Fruit fly (Drosophila melanogaster) whole organism, wandering third instar larva: Measurements from ENCODE around the gene Targ1.

Source experiments
- Dfd ChIP-seq: fragments of >200 bp; optimal IDR thresholded peaks from 2 replicates; lab custom pipeline; 2017; ENCODE audit warnings: missing biosample characterization, missing genetic modification characterization
- Hr78 ChIP-seq: fragments of >200 bp; optimal IDR thresholded peaks from 2 replicates; lab custom pipeline; 2017; ENCODE audit warnings: missing biosample characterization, missing genetic modification characterization
- Mio ChIP-seq: sonication (Bioruptor generic); optimal IDR thresholded peaks from 2 replicates; lab custom pipeline; 2016; ENCODE audit warnings: missing biosample characterization, missing genetic modification characterization
- OdsH ChIP-seq: fragments of 200-800 bp; sonication (Bioruptor generic); optimal IDR thresholded peaks from 2 replicates; lab custom pipeline; 2016; ENCODE audit warnings: missing biosample characterization, mild to moderate bottlenecking, missing genetic modification characterization
- dmrt93B ChIP-seq: fragments of 200-800 bp; sonication (Bioruptor generic); optimal IDR thresholded peaks from 2 replicates; lab custom pipeline; 2018; ENCODE audit warnings: missing biosample characterization, mild to moderate bottlenecking, missing genetic modification characterization
- sv ChIP-seq: fragments of 200-800 bp; sonication (Bioruptor generic); optimal IDR thresholded peaks from 3 replicates; lab custom pipeline; 2016; ENCODE audit warnings: missing biosample characterization, missing genetic modification characterization
- usp ChIP-seq: fragments of >200 bp; optimal IDR thresholded peaks from 2 replicates; lab custom pipeline; 2017; ENCODE audit warnings: missing biosample characterization, missing genetic modification characterization

DNA sequence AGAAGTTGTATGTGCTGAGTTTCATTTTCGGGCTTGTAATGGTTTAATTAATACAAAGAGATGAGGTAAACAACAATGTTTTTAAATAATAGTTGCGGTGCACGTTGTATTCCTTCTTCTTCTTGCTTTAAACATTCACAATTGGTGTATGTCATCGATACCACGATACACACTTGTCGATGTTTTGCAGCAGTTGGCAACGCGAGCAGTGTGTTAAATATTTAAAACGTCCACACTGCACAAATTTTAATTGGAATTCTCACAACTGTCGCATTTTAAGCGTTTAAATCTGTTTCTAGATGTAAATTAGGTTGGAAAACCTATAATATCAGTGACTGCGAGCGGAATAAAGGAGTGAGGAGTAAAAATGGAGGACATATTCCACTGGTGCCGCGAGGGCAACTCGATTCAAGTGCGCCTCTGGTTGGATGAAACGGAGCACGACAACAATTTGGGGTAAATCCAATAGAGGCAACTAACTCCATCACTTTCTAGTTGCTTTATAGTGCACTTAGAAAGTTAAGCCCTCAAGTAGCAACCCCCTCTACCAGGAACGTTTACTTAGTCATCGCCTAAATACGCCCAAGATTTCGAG lies 14.1 kb upstream of the Targ1 start, which contains the start of the genes Trmt112 and Ilk:
- TF ChIP-seq Dfd (GFP tag; lab: Kevin White, UChicago) (no peak), dmrt93B (GFP tag; lab: Kevin White, UChicago) (no peak), OdsH (GFP tag; lab: Kevin White, UChicago) (no peak), Hr78 (GFP tag; lab: Kevin White, UChicago) (no peak), Mio (GFP tag; lab: Kevin White, UChicago) (no peak), sv (GFP tag; lab: Kevin White, UChicago) (no peak), usp (GFP tag; lab: Kevin White, UChicago) (no peak)
